Fruit fly (Drosophila melanogaster): ENCODE results near the gene tna.

Gene tna

dm6 chr3L:10856534-10857030, 21.3 kb downstream of the tna start (continued):
- peak; percentile 100 for TF ChIP-seq abd-A (tag; optimal IDR thresholded peaks at IDR 0.05)
- peak; percentile 2 for TF ChIP-seq BEAF-32 (GFP tag; optimal IDR thresholded peaks at IDR 0.05)
- peak; percentile 34 for TF ChIP-seq lbe (GFP tag; optimal IDR thresholded peaks at IDR 0.05)
- no peak for TF ChIP-seq CG13123 (GFP tag; optimal IDR thresholded peaks at IDR 0.05)
- no peak for TF ChIP-seq fd96Cb (tag; optimal IDR thresholded peaks at IDR 0.05)
- no peak for TF ChIP-seq jigr1 (GFP tag; IDR thresholded peaks at IDR 0.05)
- TF ChIP-seq esg (GFP tag; conservative IDR thresholded peaks at IDR 0.05) = no peak
- no peak for TF ChIP-seq PHDP (tag; optimal IDR thresholded peaks at IDR 0.05)
- peak; percentile 6 for TF ChIP-seq en (GFP tag; optimal IDR thresholded peaks at IDR 0.05)
- TF ChIP-seq nerfin-1 (tag; optimal IDR thresholded peaks at IDR 0.05) = peak; percentile 80
- TF ChIP-seq Antp (GFP tag; optimal IDR thresholded peaks at IDR 0.05) = no peak
- no peak for TF ChIP-seq HLHmδ (GFP tag; optimal IDR thresholded peaks at IDR 0.05)
- peak; percentile 98 for TF ChIP-seq sd (tag; optimal IDR thresholded peaks at IDR 0.05)
- TF ChIP-seq caup (GFP tag; optimal IDR thresholded peaks at IDR 0.05; ENCODE audit: severe bottlenecking) = peak; percentile 53
- TF ChIP-seq CG9609 (GFP tag; optimal IDR thresholded peaks at IDR 0.05) = peak; percentile 21
- TF ChIP-seq CG12219 (GFP tag; optimal IDR thresholded peaks at IDR 0.05) = no peak
- no peak for TF ChIP-seq dati (GFP tag; IDR thresholded peaks at IDR 0.05)
- no peak for TF ChIP-seq CG11695 (GFP tag; IDR thresholded peaks at IDR 0.05)
- TF ChIP-seq CG4820 (GFP tag; optimal IDR thresholded peaks at IDR 0.05) = no peak
- TF ChIP-seq maf-S (GFP tag; optimal IDR thresholded peaks at IDR 0.05) = peak; percentile 20
- peak; percentile 52 for TF ChIP-seq ERR (GFP tag; optimal IDR thresholded peaks at IDR 0.05)
- no peak for TF ChIP-seq CG7556 (GFP tag; optimal IDR thresholded peaks at IDR 0.05)
- TF ChIP-seq bigmax (GFP tag; optimal IDR thresholded peaks at IDR 0.05) = no peak
- peak; percentile 45; the same call in 1 of the 2 replicates for TF ChIP-seq sna (GFP tag; IDR thresholded peaks at IDR 0.05; ENCODE audit: partially characterized antibody)
- peak; percentile 69 for TF ChIP-seq Fer1 (GFP tag; optimal IDR thresholded peaks at IDR 0.05)
- no peak for TF ChIP-seq CG3995 (GFP tag; optimal IDR thresholded peaks at IDR 0.05)
- peak; percentile 21 for TF ChIP-seq CG9727 (GFP tag; optimal IDR thresholded peaks at IDR 0.05)
- no peak for TF ChIP-seq dysf (GFP tag; IDR thresholded peaks at IDR 0.05)
- TF ChIP-seq p53 (GFP tag; optimal IDR thresholded peaks at IDR 0.05) = peak; percentile 54
- TF ChIP-seq lola (GFP tag; optimal IDR thresholded peaks at IDR 0.05) = no peak
- no peak for TF ChIP-seq CG8944 (GFP tag; optimal IDR thresholded peaks at IDR 0.05)
- no peak for TF ChIP-seq Lhr (GFP tag; optimal IDR thresholded peaks at IDR 0.05)
- TF ChIP-seq MESR4 (GFP tag; optimal IDR thresholded peaks at IDR 0.05) = no peak
- no peak for TF ChIP-seq CG1602 (GFP tag; optimal IDR thresholded peaks at IDR 0.05)
- TF ChIP-seq CG14710 (tag; optimal IDR thresholded peaks at IDR 0.05) = peak; percentile 42
- TF ChIP-seq jing (GFP tag; optimal IDR thresholded peaks at IDR 0.05) = peak; percentile 9
- TF ChIP-seq HLH54F (GFP tag; optimal IDR thresholded peaks at IDR 0.05) = no peak
- TF ChIP-seq Scr (GFP tag; IDR thresholded peaks at IDR 0.05; ENCODE audit: partially characterized antibody) = peak; percentile 46; the same call in 1 of the 2 replicates
- TF ChIP-seq Side (GFP tag; optimal IDR thresholded peaks at IDR 0.05) = peak; percentile 50
- TF ChIP-seq CG2202 (tag; optimal IDR thresholded peaks at IDR 0.05) = peak; percentile 20
- TF ChIP-seq CG10209 (GFP tag; optimal IDR thresholded peaks at IDR 0.05) = no peak
- TF ChIP-seq mam (GFP tag; optimal IDR thresholded peaks at IDR 0.05) = peak; percentile 8
- TF ChIP-seq ewg (GFP tag; optimal IDR thresholded peaks at IDR 0.05) = peak; percentile 12
- no peak for TF ChIP-seq MTF-1 (GFP tag; optimal IDR thresholded peaks at IDR 0.05; ENCODE audit: borderline replicate concordance)
- TF ChIP-seq cad (GFP tag; optimal IDR thresholded peaks at IDR 0.05) = peak; percentile 43
- TF ChIP-seq CG10979 (tag; optimal IDR thresholded peaks at IDR 0.05) = no peak
- TF ChIP-seq fru (optimal IDR thresholded peaks at IDR 0.05) = no peak
- TF ChIP-seq CG4328 (GFP tag; optimal IDR thresholded peaks at IDR 0.05) = no peak
- peak; percentile 2 for TF ChIP-seq Ets97D (GFP tag; optimal IDR thresholded peaks at IDR 0.05)
- no peak for TF ChIP-seq CG7372 (GFP tag; IDR thresholded peaks at IDR 0.05)

All from whole organism, embryonic.